Worm (Caenorhabditis elegans) whole organism, mixed stage, embryonic: ENCODE data around the gene F42A9.7.
A peak's percentile ranks its signal among the peaks of the same experiment; 100 is the strongest.

Experiments used
- bed-3 ChIP-seq: fragments of 200-800 bp; sonication (Bioruptor generic); optimal IDR thresholded peaks from 3 replicates; lab custom pipeline; 2018; ENCODE audit warnings: mild to moderate bottlenecking, missing genetic modification characterization, moderate library complexity, missing compliant biosample characterization
- blmp-1 ChIP-seq: fragments of 150-350 bp; optimal IDR thresholded peaks from 2 replicates; lab custom pipeline; 2014; ENCODE audit warnings: missing biosample characterization, missing genetic modification characterization
- ceh-39 ChIP-seq: fragments of 150-350 bp; optimal IDR thresholded peaks from 2 replicates; lab custom pipeline; 2014; ENCODE audit warnings: missing biosample characterization, missing genetic modification characterization
- ceh-43 ChIP-seq: fragments of 200-800 bp; sonication (Bioruptor generic); optimal IDR thresholded peaks from 2 replicates; lab custom pipeline; 2018; ENCODE audit warnings: mild to moderate bottlenecking, missing genetic modification characterization, moderate library complexity, missing compliant biosample characterization
- ceh-83 ChIP-seq: fragments of 200-800 bp; sonication (Bioruptor generic); optimal IDR thresholded peaks from 2 replicates; lab custom pipeline; 2018; ENCODE audit warnings: mild to moderate bottlenecking, missing genetic modification characterization, missing compliant biosample characterization
- cnd-1 ChIP-seq: fragments of 200-800 bp; sonication (Bioruptor generic); optimal IDR thresholded peaks from 2 replicates; lab custom pipeline; 2018; ENCODE audit warnings: mild to moderate bottlenecking, missing genetic modification characterization, missing compliant biosample characterization
- drap-1 ChIP-seq: fragments of 200-800 bp; sonication (Bioruptor generic); optimal IDR thresholded peaks from 3 replicates; lab custom pipeline; 2018; ENCODE audit warnings: mild to moderate bottlenecking, missing genetic modification characterization, missing compliant biosample characterization
- elt-1 ChIP-seq: sonication (generic microtip); optimal IDR thresholded peaks from 2 replicates; lab custom pipeline; 2017; ENCODE audit warnings: missing genetic modification characterization, mild to moderate bottlenecking, missing compliant biosample characterization, antibody characterized with exemption, moderate library complexity, borderline replicate concordance; ENCODE audit not compliant: insufficient read depth
- elt-3 ChIP-seq: fragments of 150-350 bp; optimal IDR thresholded peaks from 2 replicates; lab custom pipeline; 2014; ENCODE audit warnings: missing biosample characterization, missing genetic modification characterization
- flh-1 ChIP-seq: fragments of 200-800 bp; sonication (Bioruptor generic); optimal IDR thresholded peaks from 2 replicates; lab custom pipeline; 2018; ENCODE audit warnings: mild to moderate bottlenecking, missing genetic modification characterization, moderate library complexity, missing compliant biosample characterization
- ham-2 ChIP-seq: fragments of 200-800 bp; sonication (Bioruptor generic); optimal IDR thresholded peaks from 2 replicates; lab custom pipeline; 2018; ENCODE audit warnings: mild to moderate bottlenecking, missing genetic modification characterization, missing compliant biosample characterization
- hlh-1 ChIP-seq: fragments of 150-350 bp; optimal IDR thresholded peaks from 2 replicates; lab custom pipeline; 2014; ENCODE audit warnings: missing biosample characterization, missing genetic modification reagents, missing genetic modification characterization
- lin-13 ChIP-seq: fragments of 150-350 bp; optimal IDR thresholded peaks from 2 replicates; lab custom pipeline; 2014; ENCODE audit warnings: missing biosample characterization, missing genetic modification characterization
- lin-32 ChIP-seq: fragments of 200-800 bp; sonication (Bioruptor generic); optimal IDR thresholded peaks from 2 replicates; lab custom pipeline; 2018; ENCODE audit warnings: mild to moderate bottlenecking, missing genetic modification characterization, missing compliant biosample characterization
- lsy-2 ChIP-seq: fragments of 150-350 bp; optimal IDR thresholded peaks from 2 replicates; lab custom pipeline; 2014; ENCODE audit warnings: missing biosample characterization, missing genetic modification characterization
- mab-5 ChIP-seq: fragments of 150-350 bp; optimal IDR thresholded peaks from 2 replicates; lab custom pipeline; 2014; ENCODE audit warnings: missing biosample characterization, missing genetic modification characterization
- mep-1 ChIP-seq: fragments of 150-350 bp; optimal IDR thresholded peaks from 2 replicates; lab custom pipeline; 2017; ENCODE audit warnings: missing biosample characterization, missing genetic modification reagents, missing genetic modification characterization, inconsistent platforms
- mls-2 ChIP-seq: sonication (generic microtip); optimal IDR thresholded peaks from 2 replicates; lab custom pipeline; 2016; ENCODE audit warnings: mild to moderate bottlenecking, missing genetic modification characterization, moderate library complexity, missing compliant biosample characterization
- nhr-12 ChIP-seq: fragments of 150-350 bp; optimal IDR thresholded peaks from 2 replicates; lab custom pipeline; 2014; ENCODE audit warnings: missing biosample characterization, missing genetic modification characterization
- nhr-2 ChIP-seq: fragments of 150-350 bp; optimal IDR thresholded peaks from 2 replicates; lab custom pipeline; 2014; ENCODE audit warnings: missing biosample characterization, missing genetic modification characterization
- nhr-237 ChIP-seq: fragments of 150-350 bp; optimal IDR thresholded peaks from 2 replicates; lab custom pipeline; 2014; ENCODE audit warnings: missing biosample characterization, missing genetic modification characterization
- nhr-28 ChIP-seq: fragments of 150-350 bp; optimal IDR thresholded peaks from 2 replicates; lab custom pipeline; 2014; ENCODE audit warnings: missing biosample characterization, missing genetic modification characterization
- nhr-76 ChIP-seq: sonication (generic microtip); optimal IDR thresholded peaks from 2 replicates; lab custom pipeline; 2017; ENCODE audit warnings: missing biosample characterization, missing genetic modification characterization
- pha-4 ChIP-seq: fragments of 150-350 bp; optimal IDR thresholded peaks from 2 replicates; lab custom pipeline; 2018; ENCODE audit warnings: missing biosample characterization, missing genetic modification reagents, missing genetic modification characterization
- sem-2 ChIP-seq: fragments of 200-800 bp; sonication (Bioruptor generic); optimal IDR thresholded peaks from 2 replicates; lab custom pipeline; 2018; ENCODE audit warnings: mild to moderate bottlenecking, missing genetic modification characterization, missing compliant biosample characterization
- sptf-1 ChIP-seq: sonication (generic microtip); optimal IDR thresholded peaks from 2 replicates; lab custom pipeline; 2017; ENCODE audit warnings: mild to moderate bottlenecking, missing genetic modification characterization, moderate library complexity, missing compliant biosample characterization
- unc-120 ChIP-seq: sonication (generic microtip); optimal IDR thresholded peaks from 2 replicates; lab custom pipeline; 2017; ENCODE audit warnings: missing genetic modification characterization, missing compliant biosample characterization; ENCODE audit not compliant: poor library complexity, severe bottlenecking
- unc-62 ChIP-seq: fragments of 150-350 bp; optimal IDR thresholded peaks from 2 replicates; lab custom pipeline; 2014; ENCODE audit warnings: missing biosample characterization, missing genetic modification reagents, missing genetic modification characterization
- ztf-11 ChIP-seq: fragments of 150-350 bp; optimal IDR thresholded peaks from 2 replicates; lab custom pipeline; 2014; ENCODE audit warnings: missing biosample characterization, missing genetic modification characterization

The F42A9.7 gene

ce11 chrIV:8595317-8595716 is 21.6 kb downstream of the F42A9.7 start, which contains the start of gene Y59H11AR.3:
Gene Y59H11AR.3 (minus strand): TSS chrIV:8595417.
- TF ChIP-seq sem-2 (GFP tag; lab: Kevin White, UChicago) (no peak), ceh-39 (tag; lab: Kevin White, UChicago) (no peak), blmp-1 (no peak), lin-32 (GFP tag; lab: Kevin White, UChicago) (no peak), bed-3 (GFP tag; lab: Kevin White, UChicago) (no peak)
- TF ChIP-seq, all 35 proteins: peak for 0

ce11 chrIV:8587605-8588004 is 29.3 kb downstream of the F42A9.7 start:
- TF ChIP-seq nhr-2 (tag; lab: Kevin White, UChicago) (no peak), mab-5 (no peak), drap-1 (GFP tag; lab: Kevin White, UChicago) (no peak), sem-2 (GFP tag; lab: Kevin White, UChicago) (no peak), nhr-28 (tag; lab: Kevin White, UChicago) (no peak), elt-3 (tag; lab: Kevin White, UChicago) (no peak), mep-1 (no peak), unc-120 (tag; lab: Kevin White, UChicago) (no peak), elt-1 (no peak), cnd-1 (tag; lab: Kevin White, UChicago) (no peak), ceh-83 (GFP tag; lab: Kevin White, UChicago) (no peak), flh-1 (GFP tag; lab: Kevin White, UChicago) (no peak), lin-32 (GFP tag; lab: Kevin White, UChicago) (no peak), ham-2 (no peak), lin-13 (tag; lab: Kevin White, UChicago) (no peak), nhr-237 (tag; lab: Kevin White, UChicago) (no peak), nhr-12 (tag; lab: Kevin White, UChicago) (no peak), blmp-1 (no peak), nhr-76 (tag; lab: Kevin White, UChicago) (no peak)

- no peak for TF ChIP-seq pha-4 (tag; lab: Kevin White, UChicago)
- TF ChIP-seq cnd-1 (tag; lab: Kevin White, UChicago): no peak
- no peak for TF ChIP-seq ceh-39 (tag; lab: Kevin White, UChicago)
- peak; percentile 8 for TF ChIP-seq hlh-1 (tag; lab: Kevin White, UChicago)
- peak; percentile 44 for TF ChIP-seq unc-120 (tag; lab: Kevin White, UChicago)
- TF ChIP-seq unc-62: peak; percentile 88
- TF ChIP-seq nhr-76 (tag; lab: Kevin White, UChicago): no peak
- peak; percentile 26 for TF ChIP-seq nhr-237 (tag; lab: Kevin White, UChicago)
- no peak for TF ChIP-seq sptf-1 (tag; lab: Kevin White, UChicago)
- TF ChIP-seq, all 35 proteins: peak for 4
These were observed 29.9 kb downstream of the F42A9.7 start for ce11 chrIV:8587057-8587456.

- TF ChIP-seq ham-2: no peak
- no peak for TF ChIP-seq pha-4 (tag; lab: Kevin White, UChicago)
- no peak for TF ChIP-seq flh-1 (GFP tag; lab: Kevin White, UChicago)
- TF ChIP-seq drap-1 (GFP tag; lab: Kevin White, UChicago): no peak
- no peak for TF ChIP-seq mep-1
These were observed 31.6 kb downstream of the F42A9.7 start, which contains the start of gene catp-7 for ce11 chrIV:8585076-8586033. Gene catp-7 (plus strand): TSS chrIV:8585983.

- TF ChIP-seq unc-62 (no peak), ceh-43 (GFP tag; lab: Kevin White, UChicago) (no peak), cnd-1 (tag; lab: Kevin White, UChicago) (no peak), mab-5 (no peak), nhr-237 (tag; lab: Kevin White, UChicago) (no peak), ztf-11 (tag; lab: Kevin White, UChicago) (no peak), nhr-76 (tag; lab: Kevin White, UChicago) (no peak), pha-4 (tag; lab: Kevin White, UChicago) (no peak), mep-1 (no peak), elt-3 (tag; lab: Kevin White, UChicago) (no peak), ham-2 (no peak), nhr-28 (tag; lab: Kevin White, UChicago) (no peak), mls-2 (tag; lab: Kevin White, UChicago) (no peak), hlh-1 (tag; lab: Kevin White, UChicago) (no peak), ceh-83 (GFP tag; lab: Kevin White, UChicago) (no peak), lin-13 (tag; lab: Kevin White, UChicago) (no peak), elt-1 (no peak), lsy-2 (tag; lab: Kevin White, UChicago) (no peak)
These were observed 45.8 kb downstream of the F42A9.7 start, which contains the start of gene Y59H11AM.1 for ce11 chrIV:8571138-8571537. Gene Y59H11AM.1 (plus strand): TSS chrIV:8571438.
